Fruit fly (Drosophila melanogaster): ENCODE data around the gene Or30a.

dm6 chr2L:9123707-9124106 lies 12.1 kb downstream of the Or30a start:
- TF ChIP-seq cic (GFP tag; optimal IDR thresholded peaks at IDR 0.05) (no peak), bab1 (GFP tag; optimal IDR thresholded peaks at IDR 0.05) (no peak), tj (GFP tag; optimal IDR thresholded peaks at IDR 0.05) (no peak), Crg-1 (GFP tag; optimal IDR thresholded peaks at IDR 0.05) (no peak), CG33017 (tag; optimal IDR thresholded peaks at IDR 0.05) (no peak), CG1620 (GFP tag; optimal IDR thresholded peaks at IDR 0.05) (no peak), Mnt (GFP tag; optimal IDR thresholded peaks at IDR 0.05) (no peak), kay (GFP tag; ENCODE audit: borderline replicate concordance) (no peak), CG7045 (GFP tag; optimal IDR thresholded peaks at IDR 0.05) (no peak), cnc (optimal IDR thresholded peaks at IDR 0.05) (no peak), pad (GFP tag; optimal IDR thresholded peaks at IDR 0.05) (no peak)
